Worm (Caenorhabditis elegans) whole organism, L4 larva: ENCODE data around the gene marc-5.

ENCODE experiments used
- hlh-11 ChIP-seq: fragments of 200-800 bp; sonication (Bioruptor generic); optimal IDR thresholded peaks from 2 replicates; lab custom pipeline; 2018; ENCODE audit warnings: mild to moderate bottlenecking, missing genetic modification characterization, missing compliant biosample characterization
- lin-13 ChIP-seq: fragments of 150-350 bp; optimal IDR thresholded peaks from 2 replicates; lab custom pipeline; 2014; ENCODE audit warnings: missing biosample characterization, missing genetic modification reagents, missing genetic modification characterization
- lin-38 ChIP-seq: fragments of 200-800 bp; sonication (Bioruptor generic); IDR thresholded peaks from 2 replicates; pipeline ENCODE4 v1.3.6; 2022; ENCODE audit warnings: missing genetic modification reagents, missing genetic modification characterization, missing compliant biosample characterization
- mep-1 ChIP-seq: fragments of 150-350 bp; sonication (generic microtip); optimal IDR thresholded peaks from 3 replicates; lab custom pipeline; 2014; ENCODE audit warnings: missing biosample characterization, missing genetic modification characterization
- nhr-11 ChIP-seq: fragments of 150-350 bp; optimal IDR thresholded peaks from 2 replicates; lab custom pipeline; 2014; ENCODE audit warnings: missing biosample characterization, missing genetic modification characterization
- nhr-25 ChIP-seq: sonication (generic microtip); optimal IDR thresholded peaks from 2 replicates; lab custom pipeline; 2017; ENCODE audit warnings: missing genetic modification characterization, mild to moderate bottlenecking, missing compliant biosample characterization, antibody characterized with exemption, moderate library complexity, borderline replicate concordance; ENCODE audit not compliant: insufficient read depth
- skn-1 ChIP-seq: fragments of 150-350 bp; optimal IDR thresholded peaks from 2 replicates; lab custom pipeline; 2014; ENCODE audit warnings: missing biosample characterization, missing genetic modification characterization
- snpc-4 ChIP-seq: fragments of 150-350 bp; optimal IDR thresholded peaks from 2 replicates; lab custom pipeline; 2014; ENCODE audit warnings: missing biosample characterization, missing genetic modification characterization
- spr-3 ChIP-seq: fragments of 200-800 bp; sonication (Bioruptor generic); optimal IDR thresholded peaks from 2 replicates; lab custom pipeline; 2018; ENCODE audit warnings: mild to moderate bottlenecking, missing genetic modification characterization, missing compliant biosample characterization
- unc-39 ChIP-seq: sonication (generic microtip); optimal IDR thresholded peaks from 2 replicates; lab custom pipeline; 2017; ENCODE audit warnings: missing biosample characterization, missing genetic modification characterization
- zfp-3 ChIP-seq: fragments of 200-800 bp; sonication (Bioruptor generic); conservative IDR thresholded peaks from 2 replicates; pipeline ENCODE4 v1.3.6; 2022; ENCODE audit warnings: missing genetic modification reagents, missing genetic modification characterization, missing compliant biosample characterization

ce11 chrII:12420486-12420885 is 41.2 kb upstream of the marc-5 start, which contains the start of gene sre-26:
- TF ChIP-seq nhr-11 (tag; lab: Kevin White, UChicago) = no peak
- no peak for TF ChIP-seq mep-1 (tag; lab: Kevin White, UChicago)
- no peak for TF ChIP-seq zfp-3
- no peak for TF ChIP-seq unc-39 (tag; lab: Kevin White, UChicago)
- TF ChIP-seq lin-38 (GFP tag; lab: Robert Waterston, UW) = no peak
- TF ChIP-seq nhr-25 (tag; lab: Kevin White, UChicago) = no peak
- no peak for TF ChIP-seq spr-3 (GFP tag; lab: Kevin White, UChicago)
- TF ChIP-seq snpc-4 (tag; lab: Kevin White, UChicago) = no peak
- TF ChIP-seq lin-13 (GFP tag; lab: Kevin White, UChicago) = no peak
- TF ChIP-seq hlh-11 (tag; lab: Kevin White, UChicago) = no peak
- TF ChIP-seq skn-1 (tag; lab: Kevin White, UChicago) = no peak
